Fruit fly (Drosophila melanogaster) whole organism, embryonic: ENCODE results near the gene CG18596.

Experiments
- Antp ChIP-seq: fragments of 200-800 bp; sonication (Bioruptor generic); optimal IDR thresholded peaks from 3 replicates; lab custom pipeline; 2016; ENCODE audit warnings: missing biosample characterization, missing genetic modification characterization
- CG10267 ChIP-seq: fragments of 200-800 bp; sonication (Bioruptor generic); optimal IDR thresholded peaks from 2 replicates; lab custom pipeline; 2018; ENCODE audit warnings: missing biosample characterization, mild to moderate bottlenecking, missing genetic modification characterization, moderate library complexity
- CG10321 ChIP-seq: fragments of 200-800 bp; sonication (Bioruptor generic); IDR thresholded peaks from 2 replicates; pipeline ENCODE4 v1.3.6; 2022; ENCODE audit warnings: missing biosample characterization, missing genetic modification characterization
- CG11504 ChIP-seq: fragments of 200-800 bp; sonication (Bioruptor generic); optimal IDR thresholded peaks from 3 replicates; lab custom pipeline; 2019; ENCODE audit warnings: missing biosample characterization, mild to moderate bottlenecking, missing genetic modification characterization, moderate library complexity
- CG11560 ChIP-seq: fragments of 200-800 bp; sonication (Bioruptor generic); IDR thresholded peaks from 3 replicates; pipeline ENCODE4 v1.3.6; 2022; ENCODE audit warnings: missing biosample characterization, missing genetic modification characterization
- CG13624 ChIP-seq: fragments of 200-800 bp; sonication (Bioruptor generic); optimal IDR thresholded peaks from 2 replicates; lab custom pipeline; 2016; ENCODE audit warnings: missing biosample characterization, missing genetic modification characterization
- CG15514 ChIP-seq: fragments of 200-800 bp; sonication (Bioruptor generic); optimal IDR thresholded peaks from 3 replicates; lab custom pipeline; 2017; ENCODE audit warnings: missing biosample characterization, missing genetic modification characterization, mild to moderate bottlenecking, moderate library complexity, missing genetic modification reagents
- CG18599 ChIP-seq: fragments of 200-800 bp; sonication (Bioruptor generic); optimal IDR thresholded peaks from 3 replicates; lab custom pipeline; 2017; ENCODE audit warnings: missing biosample characterization, missing genetic modification characterization, mild to moderate bottlenecking, moderate library complexity, missing genetic modification reagents
- CG32772 ChIP-seq: fragments of 200-800 bp; sonication (Bioruptor generic); IDR thresholded peaks from 2 replicates; pipeline ENCODE4 v1.3.6; 2022; ENCODE audit warnings: missing biosample characterization, missing genetic modification characterization
- CG7839 ChIP-seq: fragments of 200-800 bp; sonication (Bioruptor generic); optimal IDR thresholded peaks from 3 replicates; lab custom pipeline; 2018; ENCODE audit warnings: missing biosample characterization, mild to moderate bottlenecking, missing genetic modification characterization, moderate library complexity
- CG8388 ChIP-seq: fragments of 200-800 bp; sonication (Bioruptor generic); optimal IDR thresholded peaks from 2 replicates; lab custom pipeline; 2019; ENCODE audit warnings: missing biosample characterization, mild to moderate bottlenecking, missing genetic modification characterization, moderate library complexity
- CG9727 ChIP-seq: fragments of 200-800 bp; sonication (Bioruptor generic); optimal IDR thresholded peaks from 3 replicates; lab custom pipeline; 2017; ENCODE audit warnings: missing biosample characterization, mild to moderate bottlenecking, missing genetic modification characterization
- Chrac-16 ChIP-seq: fragments of 200-800 bp; sonication (Bioruptor generic); optimal IDR thresholded peaks from 3 replicates; lab custom pipeline; 2016; ENCODE audit warnings: missing biosample characterization, missing genetic modification characterization
- CkIIα-i1 ChIP-seq: fragments of 200-800 bp; sonication (Bioruptor generic); IDR thresholded peaks from 2 replicates; pipeline ENCODE4 v1.3.6; 2022; ENCODE audit warnings: missing biosample characterization, missing genetic modification characterization
- Ets65A ChIP-seq: fragments of 200-800 bp; sonication (Bioruptor generic); peaks from one replicate; lab custom pipeline; 2016; ENCODE audit warnings: missing biosample characterization, missing genetic modification characterization
- Fer3 ChIP-seq: fragments of 200-800 bp; sonication (Bioruptor generic); optimal IDR thresholded peaks from 2 replicates; lab custom pipeline; 2018; ENCODE audit warnings: missing biosample characterization, mild to moderate bottlenecking, missing genetic modification characterization, moderate library complexity
- Kr ChIP-seq: fragments of 200-800 bp; sonication (Bioruptor generic); optimal IDR thresholded peaks from 2 replicates; lab custom pipeline; 2017; ENCODE audit warnings: missing biosample characterization, mild to moderate bottlenecking, missing genetic modification characterization
- Med ChIP-seq: fragments of 200-800 bp; sonication (Bioruptor generic); peaks from one replicate; lab custom pipeline; 2016; ENCODE audit warnings: missing biosample characterization, missing genetic modification characterization, mild to moderate bottlenecking, inconsistent platforms, moderate library complexity
- NC2β ChIP-seq: fragments of 200-800 bp; sonication (Bioruptor generic); optimal IDR thresholded peaks from 2 replicates; lab custom pipeline; 2016; ENCODE audit warnings: missing biosample characterization, missing genetic modification characterization
- NK7.1 ChIP-seq: fragments of 200-800 bp; sonication (Bioruptor generic); optimal IDR thresholded peaks from 3 replicates; lab custom pipeline; 2016; ENCODE audit warnings: missing biosample characterization, missing genetic modification characterization
- Nf-YC ChIP-seq: fragments of 200-800 bp; optimal IDR thresholded peaks from 3 replicates; lab custom pipeline; 2019; ENCODE audit warnings: missing biosample characterization, mild to moderate bottlenecking, missing genetic modification characterization, moderate library complexity
- Opbp ChIP-seq: fragments of 200-800 bp; sonication (Bioruptor generic); IDR thresholded peaks from 3 replicates; pipeline ENCODE4 v1.3.6; 2022; ENCODE audit warnings: missing biosample characterization, missing genetic modification characterization; ENCODE audit not compliant: partially characterized antibody
- Pdp1 ChIP-seq, 2 experiments: fragments of 200-800 bp; sonication (Bioruptor generic); optimal IDR thresholded peaks; 3 replicates each; lab custom pipeline; 2016; ENCODE audit warnings: missing biosample characterization in 2 of 2, missing genetic modification characterization in 2 of 2, mild to moderate bottlenecking in 1 of 2, moderate library complexity in 1 of 2
- Ptx1 ChIP-seq: fragments of 200-800 bp; sonication (Bioruptor generic); IDR thresholded peaks from 2 replicates; pipeline ENCODE4 v1.3.6; 2022; ENCODE audit warnings: missing biosample characterization, missing genetic modification characterization
- Xrp1 ChIP-seq: fragments of 200-800 bp; sonication (Bioruptor generic); IDR thresholded peaks from 2 replicates; pipeline ENCODE4 v1.3.6; 2022; ENCODE audit warnings: missing biosample characterization, missing genetic modification characterization
- ash1 ChIP-seq: fragments of 200-800 bp; sonication (Bioruptor generic); optimal IDR thresholded peaks from 2 replicates; lab custom pipeline; 2018; ENCODE audit warnings: missing biosample characterization, mild to moderate bottlenecking, missing genetic modification characterization
- bsh ChIP-seq, 2 experiments: fragments of 200-800 bp; sonication (Bioruptor generic); optimal IDR thresholded peaks; 2 replicates each; lab custom pipeline; 2017 to 2018; ENCODE audit warnings: mild to moderate bottlenecking in 2 of 2, missing biosample characterization in 2 of 2, missing genetic modification characterization in 2 of 2, moderate library complexity in 1 of 2
- chif ChIP-seq, 2 experiments: fragments of 200-800 bp; sonication (Bioruptor generic); optimal IDR thresholded peaks; 3 replicates each; lab custom pipeline; 2016; ENCODE audit warnings: missing biosample characterization in 2 of 2, missing genetic modification characterization in 2 of 2
- ci ChIP-seq: fragments of 200-800 bp; sonication (Bioruptor generic); IDR thresholded peaks from 3 replicates; pipeline ENCODE4 v1.3.6; 2022; ENCODE audit warnings: missing biosample characterization, missing genetic modification characterization
- crc ChIP-seq: fragments of 200-800 bp; sonication (Bioruptor generic); optimal IDR thresholded peaks from 2 replicates; lab custom pipeline; 2016; ENCODE audit warnings: missing biosample characterization, missing genetic modification characterization
- dpn ChIP-seq, 2 experiments: fragments of 200-800 bp; sonication (Bioruptor generic); optimal IDR thresholded peaks; 3 replicates each; lab custom pipeline; 2016; ENCODE audit warnings: missing biosample characterization in 2 of 2, missing genetic modification characterization in 2 of 2
- dysf ChIP-seq: fragments of 200-800 bp; sonication (Bioruptor generic); IDR thresholded peaks from 3 replicates; pipeline ENCODE4 v1.3.6; 2022; ENCODE audit warnings: missing biosample characterization, missing genetic modification characterization
- hbn ChIP-seq: fragments of 200-800 bp; sonication (Bioruptor generic); IDR thresholded peaks from 2 replicates; pipeline ENCODE4 v1.3.6; 2022; ENCODE audit warnings: missing biosample characterization, missing genetic modification characterization; ENCODE audit not compliant: partially characterized antibody
- ind ChIP-seq: fragments of 200-800 bp; sonication (Bioruptor generic); optimal IDR thresholded peaks from 3 replicates; lab custom pipeline; 2016; ENCODE audit warnings: missing biosample characterization, missing genetic modification characterization
- ken ChIP-seq: fragments of 200-800 bp; sonication (Bioruptor generic); IDR thresholded peaks from 3 replicates; pipeline ENCODE4 v1.3.6; 2022; ENCODE audit warnings: missing biosample characterization, missing genetic modification characterization
- lab ChIP-seq: fragments of 200-800 bp; sonication (Bioruptor generic); optimal IDR thresholded peaks from 3 replicates; lab custom pipeline; 2017; ENCODE audit warnings: missing biosample characterization, missing genetic modification characterization, mild to moderate bottlenecking, moderate library complexity, missing genetic modification reagents
- maf-S ChIP-seq: fragments of 200-800 bp; sonication (Bioruptor generic); optimal IDR thresholded peaks from 2 replicates; lab custom pipeline; 2016; ENCODE audit warnings: missing biosample characterization, missing genetic modification characterization
- nmo ChIP-seq: fragments of 200-800 bp; sonication (Bioruptor generic); optimal IDR thresholded peaks from 2 replicates; lab custom pipeline; 2018; ENCODE audit warnings: missing biosample characterization, mild to moderate bottlenecking, missing genetic modification characterization, moderate library complexity
- nom ChIP-seq: fragments of 200-800 bp; sonication (Bioruptor generic); optimal IDR thresholded peaks from 2 replicates; lab custom pipeline; 2017; ENCODE audit warnings: missing biosample characterization, missing genetic modification characterization, mild to moderate bottlenecking, moderate library complexity, missing genetic modification reagents
- pb ChIP-seq: fragments of 200-800 bp; sonication (Bioruptor generic); optimal IDR thresholded peaks from 3 replicates; lab custom pipeline; 2016; ENCODE audit warnings: missing biosample characterization, missing genetic modification characterization
- rib ChIP-seq: fragments of 200-800 bp; sonication (Bioruptor generic); IDR thresholded peaks from 2 replicates; pipeline ENCODE4 v1.3.6; 2022; ENCODE audit warnings: missing biosample characterization, missing genetic modification characterization
- row ChIP-seq: fragments of 200-800 bp; sonication (Bioruptor generic); IDR thresholded peaks from 3 replicates; pipeline ENCODE4 v1.3.6; 2022; ENCODE audit warnings: missing biosample characterization, missing genetic modification characterization
- run ChIP-seq: fragments of 200-800 bp; sonication (Bioruptor generic); optimal IDR thresholded peaks from 3 replicates; lab custom pipeline; 2018; ENCODE audit warnings: missing biosample characterization, mild to moderate bottlenecking, missing genetic modification characterization
- sens ChIP-seq: fragments of 200-800 bp; sonication (Bioruptor generic); peaks from one replicate; lab custom pipeline; 2016; ENCODE audit warnings: missing biosample characterization, missing genetic modification characterization
- slbo ChIP-seq: fragments of 200-800 bp; sonication (Bioruptor generic); IDR thresholded peaks from 2 replicates; pipeline ENCODE4 v1.3.6; 2022; ENCODE audit warnings: missing biosample characterization, missing genetic modification characterization
- sna ChIP-seq: fragments of 200-800 bp; sonication (Bioruptor generic); IDR thresholded peaks from 2 replicates; pipeline ENCODE4 v1.3.6; 2022; ENCODE audit warnings: missing biosample characterization, missing genetic modification characterization; ENCODE audit not compliant: partially characterized antibody
- sob ChIP-seq: fragments of 200-800 bp; sonication (Bioruptor generic); IDR thresholded peaks from 2 replicates; pipeline ENCODE4 v1.3.6; 2022; ENCODE audit warnings: missing biosample characterization, missing genetic modification characterization
- tin ChIP-seq: fragments of 200-800 bp; sonication (Bioruptor generic); optimal IDR thresholded peaks from 3 replicates; lab custom pipeline; 2016; ENCODE audit warnings: missing biosample characterization, missing genetic modification characterization
- zfh1 ChIP-seq: fragments of 200-800 bp; sonication (Bioruptor generic); IDR thresholded peaks from 3 replicates; pipeline ENCODE4 v1.3.6; 2022; ENCODE audit warnings: missing biosample characterization, missing genetic modification characterization

Gene CG18596

DNA sequence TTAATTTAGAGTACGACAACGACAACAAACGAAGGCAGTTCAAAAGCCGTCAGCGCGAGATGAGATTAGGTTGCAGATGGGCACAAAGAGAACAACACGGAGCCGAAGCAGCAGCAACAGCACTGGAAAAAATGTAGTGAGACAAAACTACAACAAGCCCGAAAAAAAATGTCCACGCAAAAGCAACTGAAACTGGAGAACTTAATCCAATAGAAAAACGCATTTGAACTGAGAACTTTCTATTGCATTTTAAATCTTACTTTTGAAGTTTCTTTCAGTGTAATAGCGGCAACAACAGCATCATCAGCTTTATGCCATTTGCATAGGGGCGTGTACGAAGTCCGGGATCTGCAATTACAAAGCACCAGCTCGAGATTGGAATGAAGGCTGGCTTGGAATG is 36.2 kb upstream of the CG18596 start (continued):
- TF ChIP-seq dysf (GFP tag; lab: Robert Waterston, UW) (0 out of 3 replicates have a peak, but pooled peaks have one; percentile 48), sens (GFP tag; lab: Kevin White, UChicago) (peak; percentile 85), chif (GFP tag; optimal IDR thresholded peaks at IDR 0.05; lab: Kevin White, UChicago) (peak in 1 of 2 experiments; percentile 1), CG8388 (GFP tag; lab: Kevin White, UChicago) (no peak), ken (no peak), ind (GFP tag; lab: Kevin White, UChicago) (peak; percentile 8), dpn (GFP tag; optimal IDR thresholded peaks at IDR 0.05; lab: Kevin White, UChicago) (peak in 1 of 2 experiments; percentile 16), CG32772 (GFP tag; lab: Robert Waterston, UW) (peak; percentile 25; the same call in 1 of the 2 replicates), ci (GFP tag; lab: Robert Waterston, UW) (0 out of 3 replicates have a peak, but pooled peaks have one; percentile 30), rib (no peak), CkIIα-i1 (no peak), CG7839 (tag; lab: Kevin White, UChicago) (peak; percentile 36), tin (GFP tag; lab: Kevin White, UChicago) (peak; percentile 1), pb (GFP tag; lab: Kevin White, UChicago) (no peak), crc (GFP tag; lab: Kevin White, UChicago) (peak; percentile 9), CG11504 (tag; lab: Kevin White, UChicago) (peak; percentile 39), Xrp1 (GFP tag; lab: Robert Waterston, UW) (peak; percentile 59), Antp (peak; percentile 20), Nf-YC (tag; lab: Kevin White, UChicago) (no peak), CG13624 (GFP tag; lab: Kevin White, UChicago) (no peak), lab (GFP tag; lab: Kevin White, UChicago) (peak; percentile 39), hbn (GFP tag; lab: Robert Waterston, UW) (no peak), nmo (peak; percentile 11), CG15514 (GFP tag; lab: Kevin White, UChicago) (peak; percentile 1), ash1 (GFP tag; lab: Kevin White, UChicago) (no peak), zfh1 (GFP tag; lab: Robert Waterston, UW) (0 out of 3 replicates have a peak, but pooled peaks have one; percentile 32), sob (GFP tag; lab: Robert Waterston, UW) (peak; percentile 37; the same call in 1 of the 2 replicates), maf-S (GFP tag; lab: Kevin White, UChicago) (peak; percentile 1), Med (peak; percentile 76), Ets65A (GFP tag; lab: Kevin White, UChicago) (peak; percentile 64), row (GFP tag; lab: Robert Waterston, UW) (peak; percentile 31; the same call in 1 of the 3 replicates), CG18599 (GFP tag; lab: Kevin White, UChicago) (peak; percentile 41), nom (GFP tag; lab: Kevin White, UChicago) (peak; percentile 33), CG9727 (GFP tag; lab: Kevin White, UChicago) (peak; percentile 17), Chrac-16 (GFP tag; lab: Kevin White, UChicago) (no peak), bsh (GFP tag; optimal IDR thresholded peaks at IDR 0.05; lab: Kevin White, UChicago) (peak in 1 of 2 experiments; percentile 21), Ptx1 (0 out of 2 replicates have a peak, but pooled peaks have one; percentile 14), Pdp1 (GFP tag; optimal IDR thresholded peaks at IDR 0.05; lab: Kevin White, UChicago) (peak in 1 of 2 experiments; percentile 43), slbo (peak; percentile 19; the same call in 1 of the 2 replicates)

DNA sequence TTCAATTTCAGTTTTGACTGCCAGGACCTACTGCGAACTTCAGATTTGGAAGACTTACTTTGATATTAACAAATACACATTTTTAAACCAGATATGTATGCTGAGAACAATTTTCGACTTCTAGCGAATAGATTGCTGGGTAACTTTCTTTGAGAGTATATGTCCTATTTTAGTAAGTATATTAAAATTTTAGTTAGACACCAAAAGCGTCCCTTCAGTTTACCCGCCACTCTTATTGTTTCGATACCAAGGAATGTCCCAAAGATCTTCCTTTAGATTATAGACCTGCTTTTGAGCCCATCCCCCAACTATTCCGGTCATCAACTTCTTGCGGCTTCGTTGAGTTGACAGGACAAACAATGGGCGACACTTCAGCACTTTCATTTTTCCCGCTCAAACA is 35.5 kb upstream of the CG18596 start, which contains the start of gene CG5388:
TSS of gene CG5388 (minus strand) at position 101 of the 400 bp plus-strand sequence.
- TF ChIP-seq lab (GFP tag; lab: Kevin White, UChicago) (no peak), NC2β (GFP tag; lab: Kevin White, UChicago) (no peak), CG11560 (no peak), CG10267 (tag; lab: Kevin White, UChicago) (no peak), CG10321 (GFP tag; lab: Robert Waterston, UW) (no peak), NK7.1 (no peak), Fer3 (tag; lab: Kevin White, UChicago) (no peak), sna (GFP tag; lab: Robert Waterston, UW) (no peak), run (tag; lab: Kevin White, UChicago) (no peak), Opbp (no peak), Kr (GFP tag; lab: Kevin White, UChicago) (no peak)
- TF ChIP-seq, all 482 proteins: peak for 0
